Fruit fly (Drosophila melanogaster) whole organism, prepupa: ENCODE measurements around the gene Cortactin.

Experiments
- Blimp-1 ChIP-seq: fragments of 200-800 bp; sonication (Bioruptor generic); optimal IDR thresholded peaks from 3 replicates; lab custom pipeline; 2017; ENCODE audit warnings: missing biosample characterization, missing genetic modification characterization, mild to moderate bottlenecking, moderate library complexity, missing genetic modification reagents
- CG10631 ChIP-seq: fragments of 200-800 bp; sonication (Bioruptor generic); optimal IDR thresholded peaks from 2 replicates; lab custom pipeline; 2016; ENCODE audit warnings: missing biosample characterization, missing genetic modification characterization
- CG10669 ChIP-seq: fragments of 200-800 bp; sonication (Bioruptor generic); optimal IDR thresholded peaks from 3 replicates; lab custom pipeline; 2018; ENCODE audit warnings: missing biosample characterization, mild to moderate bottlenecking, missing genetic modification characterization, moderate library complexity
- CG11762 ChIP-seq: fragments of 200-800 bp; sonication (Bioruptor generic); optimal IDR thresholded peaks from 3 replicates; lab custom pipeline; 2016; ENCODE audit warnings: missing biosample characterization, missing genetic modification characterization; ENCODE audit not compliant: insufficient read depth
- CG11902 ChIP-seq: fragments of 200-800 bp; sonication (Bioruptor generic); optimal IDR thresholded peaks from 3 replicates; lab custom pipeline; 2016; ENCODE audit warnings: missing biosample characterization, missing genetic modification characterization
- CG15336 ChIP-seq: fragments of 200-800 bp; sonication (Bioruptor generic); IDR thresholded peaks from 2 replicates; pipeline ENCODE4 v1.3.6; 2022; ENCODE audit warnings: missing biosample characterization, missing genetic modification characterization
- CG1621 ChIP-seq: fragments of 200-800 bp; sonication (Bioruptor generic); optimal IDR thresholded peaks from 3 replicates; lab custom pipeline; 2018; ENCODE audit warnings: missing biosample characterization, mild to moderate bottlenecking, missing genetic modification characterization
- CG16779 ChIP-seq: fragments of 200-800 bp; sonication (Bioruptor generic); optimal IDR thresholded peaks from 3 replicates; lab custom pipeline; 2017; ENCODE audit warnings: missing biosample characterization, mild to moderate bottlenecking, missing genetic modification characterization
- CG3032 ChIP-seq: fragments of 200-800 bp; optimal IDR thresholded peaks from 2 replicates; lab custom pipeline; 2019; ENCODE audit warnings: missing biosample characterization, mild to moderate bottlenecking, missing genetic modification characterization, moderate library complexity
- CG31627 ChIP-seq: fragments of 200-800 bp; sonication (Bioruptor generic); optimal IDR thresholded peaks from 3 replicates; lab custom pipeline; 2016; ENCODE audit warnings: missing biosample characterization, missing genetic modification characterization
- CG32006 ChIP-seq: fragments of 200-800 bp; sonication (Bioruptor generic); optimal IDR thresholded peaks from 3 replicates; lab custom pipeline; 2017; ENCODE audit warnings: missing biosample characterization, mild to moderate bottlenecking, missing genetic modification characterization
- CG3919 ChIP-seq: fragments of 200-800 bp; sonication (Bioruptor generic); optimal IDR thresholded peaks from 3 replicates; lab custom pipeline; 2016; ENCODE audit warnings: missing biosample characterization, missing genetic modification characterization
- CG4318 ChIP-seq: fragments of 200-800 bp; sonication (Bioruptor generic); optimal IDR thresholded peaks from 3 replicates; lab custom pipeline; 2017; ENCODE audit warnings: missing biosample characterization, mild to moderate bottlenecking, missing genetic modification characterization
- CG6163 ChIP-seq: fragments of 200-800 bp; sonication (Bioruptor generic); IDR thresholded peaks from 3 replicates; pipeline ENCODE4 v1.3.6; 2022; ENCODE audit warnings: missing biosample characterization, missing genetic modification characterization
- CG6808 ChIP-seq: fragments of 200-800 bp; sonication (Bioruptor generic); optimal IDR thresholded peaks from 3 replicates; lab custom pipeline; 2017; ENCODE audit warnings: missing biosample characterization, missing genetic modification characterization, mild to moderate bottlenecking, moderate library complexity, missing genetic modification reagents
- CG6854 ChIP-seq: fragments of 200-800 bp; sonication (Bioruptor generic); optimal IDR thresholded peaks from 2 replicates; lab custom pipeline; 2017; ENCODE audit warnings: missing biosample characterization, mild to moderate bottlenecking, missing genetic modification characterization
- CG7368 ChIP-seq: fragments of 200-800 bp; sonication (Bioruptor generic); optimal IDR thresholded peaks from 3 replicates; lab custom pipeline; 2016; ENCODE audit warnings: missing biosample characterization, missing genetic modification characterization
- CG8119 ChIP-seq: fragments of 200-800 bp; sonication (Bioruptor generic); IDR thresholded peaks from 3 replicates; pipeline ENCODE4 v1.3.6; 2022; ENCODE audit warnings: missing biosample characterization, missing genetic modification characterization
- CG8319 ChIP-seq: fragments of 200-800 bp; sonication (Bioruptor generic); optimal IDR thresholded peaks from 3 replicates; lab custom pipeline; 2016; ENCODE audit warnings: missing biosample characterization, missing genetic modification characterization
- CG8632 ChIP-seq: fragments of 200-800 bp; sonication (Bioruptor generic); optimal IDR thresholded peaks from 3 replicates; lab custom pipeline; 2016; ENCODE audit warnings: missing biosample characterization, missing genetic modification characterization
- CG9139 ChIP-seq: fragments of 200-800 bp; sonication (Bioruptor generic); optimal IDR thresholded peaks from 3 replicates; lab custom pipeline; 2017; ENCODE audit warnings: missing biosample characterization, mild to moderate bottlenecking, missing genetic modification characterization
- Eip78C ChIP-seq: fragments of 200-800 bp; sonication (Bioruptor generic); peaks from one replicate; lab custom pipeline; 2016; ENCODE audit warnings: missing biosample characterization, missing genetic modification characterization
- Eip93F ChIP-seq: fragments of 200-800 bp; sonication (Bioruptor generic); optimal IDR thresholded peaks from 2 replicates; lab custom pipeline; 2016; ENCODE audit warnings: missing biosample characterization, mild to moderate bottlenecking, missing genetic modification characterization
- Ets21C ChIP-seq: fragments of 200-800 bp; sonication (Bioruptor generic); optimal IDR thresholded peaks from 3 replicates; lab custom pipeline; 2016; ENCODE audit warnings: missing biosample characterization, missing genetic modification characterization
- Gug ChIP-seq: fragments of 200-800 bp; sonication (Bioruptor generic); IDR thresholded peaks from 2 replicates; pipeline ENCODE4 v1.3.6; 2022; ENCODE audit warnings: missing biosample characterization, missing genetic modification characterization
- Hr38 ChIP-seq: sonication (Bioruptor generic); optimal IDR thresholded peaks from 2 replicates; lab custom pipeline; 2016; ENCODE audit warnings: missing biosample characterization, missing genetic modification characterization
- Hr39 ChIP-seq: fragments of 200-800 bp; sonication (Bioruptor generic); optimal IDR thresholded peaks from 2 replicates; lab custom pipeline; 2016; ENCODE audit warnings: missing biosample characterization, missing genetic modification characterization
- Hr4 ChIP-seq: fragments of 200-800 bp; sonication (Bioruptor generic); optimal IDR thresholded peaks from 3 replicates; lab custom pipeline; 2016; ENCODE audit warnings: missing biosample characterization, missing genetic modification characterization
- Lpt ChIP-seq: fragments of 200-800 bp; sonication (Bioruptor generic); optimal IDR thresholded peaks from 3 replicates; lab custom pipeline; 2016; ENCODE audit warnings: missing biosample characterization, missing genetic modification characterization
- OdsH ChIP-seq: fragments of 200-800 bp; sonication (Bioruptor generic); optimal IDR thresholded peaks from 3 replicates; lab custom pipeline; 2016; ENCODE audit warnings: missing biosample characterization, missing genetic modification characterization
- Smox ChIP-seq: fragments of 200-800 bp; sonication (Bioruptor generic); optimal IDR thresholded peaks from 3 replicates; lab custom pipeline; 2016; ENCODE audit warnings: missing biosample characterization, missing genetic modification characterization
- Sox14 ChIP-seq: fragments of 200-800 bp; sonication (Bioruptor generic); optimal IDR thresholded peaks from 3 replicates; lab custom pipeline; 2016; ENCODE audit warnings: missing biosample characterization, missing genetic modification characterization
- Sox15 ChIP-seq: fragments of 200-800 bp; sonication (Bioruptor generic); optimal IDR thresholded peaks from 3 replicates; lab custom pipeline; 2016; ENCODE audit warnings: missing biosample characterization, missing genetic modification characterization
- achi ChIP-seq: fragments of 200-800 bp; sonication (Bioruptor generic); optimal IDR thresholded peaks from 3 replicates; lab custom pipeline; 2016; ENCODE audit warnings: missing biosample characterization, missing genetic modification characterization
- acj6 ChIP-seq: fragments of 200-800 bp; sonication (Bioruptor generic); optimal IDR thresholded peaks from 3 replicates; lab custom pipeline; 2016; ENCODE audit warnings: missing biosample characterization, missing genetic modification characterization
- cyc ChIP-seq: fragments of 200-800 bp; sonication (Bioruptor generic); optimal IDR thresholded peaks from 3 replicates; lab custom pipeline; 2016; ENCODE audit warnings: missing biosample characterization, missing genetic modification characterization
- dac ChIP-seq: fragments of 200-800 bp; sonication (Bioruptor generic); optimal IDR thresholded peaks from 2 replicates; lab custom pipeline; 2017; ENCODE audit warnings: missing biosample characterization, mild to moderate bottlenecking, missing genetic modification characterization
- dsx ChIP-seq: fragments of 200-800 bp; optimal IDR thresholded peaks from 3 replicates; lab custom pipeline; 2019; ENCODE audit warnings: missing biosample characterization, mild to moderate bottlenecking, missing genetic modification characterization, moderate library complexity; ENCODE audit not compliant: poor library complexity, severe bottlenecking
- eg ChIP-seq: fragments of 200-800 bp; sonication (Bioruptor generic); IDR thresholded peaks from 3 replicates; pipeline ENCODE4 v1.3.6; 2022; ENCODE audit warnings: missing biosample characterization, missing genetic modification characterization
- esn ChIP-seq: fragments of 200-800 bp; sonication (Bioruptor generic); optimal IDR thresholded peaks from 2 replicates; lab custom pipeline; 2016; ENCODE audit warnings: missing biosample characterization, mild to moderate bottlenecking, missing genetic modification characterization, moderate library complexity
- fd59A ChIP-seq: fragments of 200-800 bp; sonication (Bioruptor generic); optimal IDR thresholded peaks from 2 replicates; lab custom pipeline; 2017; ENCODE audit warnings: missing biosample characterization, mild to moderate bottlenecking, missing genetic modification characterization, missing genetic modification reagents
- fkh ChIP-seq: fragments of 200-800 bp; sonication (Bioruptor generic); optimal IDR thresholded peaks from 3 replicates; lab custom pipeline; 2017; ENCODE audit warnings: missing biosample characterization, mild to moderate bottlenecking, missing genetic modification characterization, moderate library complexity
- lz ChIP-seq: fragments of 200-800 bp; sonication (Bioruptor generic); optimal IDR thresholded peaks from 3 replicates; lab custom pipeline; 2016; ENCODE audit warnings: missing biosample characterization, missing genetic modification characterization
- net ChIP-seq: fragments of 200-800 bp; sonication (Bioruptor generic); optimal IDR thresholded peaks from 3 replicates; lab custom pipeline; 2016; ENCODE audit warnings: missing biosample characterization, missing genetic modification characterization
- spab ChIP-seq: fragments of 200-800 bp; sonication (Bioruptor generic); optimal IDR thresholded peaks from 2 replicates; lab custom pipeline; 2017; ENCODE audit warnings: missing biosample characterization, mild to moderate bottlenecking, missing genetic modification characterization, missing genetic modification reagents
- ss ChIP-seq, 2 experiments: fragments of 200-800 bp; sonication (Bioruptor generic); optimal IDR thresholded peaks; 2 replicates in 1 of 2; 3 replicates in 1 of 2; lab custom pipeline; 2017 to 2018; ENCODE audit warnings: mild to moderate bottlenecking in 2 of 2, missing biosample characterization in 2 of 2, missing genetic modification characterization in 2 of 2, moderate library complexity in 1 of 2
- svp ChIP-seq: fragments of 200-800 bp; sonication (Bioruptor generic); peaks from one replicate; lab custom pipeline; 2016; ENCODE audit warnings: missing biosample characterization, missing genetic modification characterization
- topi ChIP-seq: fragments of 200-800 bp; sonication (Bioruptor generic); optimal IDR thresholded peaks from 3 replicates; lab custom pipeline; 2016; ENCODE audit warnings: missing biosample characterization, missing genetic modification characterization
- vri ChIP-seq: fragments of 200-800 bp; sonication (Bioruptor generic); optimal IDR thresholded peaks from 3 replicates; lab custom pipeline; 2016; ENCODE audit warnings: missing biosample characterization, mild to moderate bottlenecking, missing genetic modification characterization

Cortactin gene

DNA sequence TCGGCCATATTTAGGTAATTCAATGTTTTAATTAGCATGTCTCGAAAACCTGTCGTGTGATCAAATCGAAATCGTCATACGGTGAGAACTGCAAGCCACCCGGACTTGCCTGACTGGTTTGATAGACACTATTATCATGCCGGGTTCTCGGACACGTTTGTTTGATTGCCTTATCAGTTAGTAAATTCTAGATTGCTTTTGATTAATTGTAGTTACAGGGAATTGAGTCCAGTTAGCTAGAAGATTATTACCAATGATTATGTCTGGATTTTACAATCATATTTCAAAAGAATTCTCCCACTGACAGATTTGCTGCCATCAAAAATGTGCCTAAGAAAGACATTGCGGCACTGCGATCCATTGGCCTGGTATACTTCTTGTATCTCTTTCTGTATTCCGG is 45.4 kb upstream of the Cortactin start:
- TF ChIP-seq dsx (no peak), Blimp-1 (no peak), svp (GFP tag; lab: Kevin White, UChicago) (no peak), eg (no peak), CG3919 (GFP tag; lab: Kevin White, UChicago) (no peak), Smox (GFP tag; lab: Kevin White, UChicago) (no peak)

DNA sequence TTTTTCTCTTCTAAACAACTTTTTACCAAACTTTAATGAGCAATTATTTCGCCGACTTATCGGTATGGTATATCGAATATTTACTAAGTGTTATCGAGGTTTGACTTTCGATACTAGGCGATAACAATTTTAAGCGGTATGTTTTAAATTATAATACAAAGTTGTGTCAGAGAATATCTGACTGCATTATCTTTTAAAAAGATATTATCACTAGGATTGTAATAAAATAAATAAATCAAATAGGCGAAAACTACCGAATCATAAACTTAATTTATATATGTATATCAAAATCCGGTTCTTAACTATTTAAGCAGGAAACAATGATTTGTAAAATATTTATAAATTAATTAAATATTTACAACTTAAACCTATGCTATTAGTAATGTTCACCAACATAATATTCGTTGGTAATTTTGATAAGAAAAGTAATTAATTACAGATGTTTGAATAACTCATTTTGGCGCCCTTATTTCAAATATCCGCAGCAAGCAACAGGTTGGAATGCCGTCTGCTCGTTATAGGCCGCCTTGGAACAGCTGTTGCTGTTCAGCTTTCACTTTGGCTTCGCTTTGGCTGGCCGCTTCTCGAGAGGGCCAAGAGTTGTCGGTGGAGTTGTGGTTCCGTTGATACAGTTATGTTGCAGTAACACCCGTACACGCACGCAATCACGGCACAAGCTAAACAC is 43.8 kb upstream of the Cortactin start, which contains the start of the genes Sec15 and rtet:
Gene Sec15 (minus strand): TSS at position 66 of the 685 bp plus-strand sequence.
Gene rtet (plus strand): TSS at position 540 of the 685 bp plus-strand sequence.
- TF ChIP-seq CG15336 (GFP tag; lab: Robert Waterston, UW) (no peak), eg (no peak), achi (GFP tag; lab: Kevin White, UChicago) (no peak), CG7368 (GFP tag; lab: Kevin White, UChicago) (peak; percentile 6), esn (GFP tag; lab: Kevin White, UChicago) (peak; percentile 75), Sox15 (GFP tag; lab: Kevin White, UChicago) (no peak), CG32006 (GFP tag; lab: Kevin White, UChicago) (no peak), CG6163 (GFP tag; lab: Robert Waterston, UW) (0 out of 3 replicates have a peak, but pooled peaks have one; percentile 16), CG16779 (no peak), Lpt (GFP tag; lab: Kevin White, UChicago) (no peak), CG6854 (no peak), CG9139 (GFP tag; lab: Kevin White, UChicago) (no peak), CG8632 (GFP tag; lab: Kevin White, UChicago) (no peak), Blimp-1 (peak; percentile 74), spab (GFP tag; lab: Kevin White, UChicago) (no peak), dac (GFP tag; lab: Kevin White, UChicago) (peak; percentile 24), lz (GFP tag; lab: Kevin White, UChicago) (peak; percentile 41), CG1621 (tag; lab: Kevin White, UChicago) (no peak), CG3032 (tag; lab: Kevin White, UChicago) (peak; percentile 45), Sox14 (peak; percentile 60), dsx (peak; percentile 72), Gug (GFP tag; lab: Robert Waterston, UW) (no peak), vri (GFP tag; lab: Kevin White, UChicago) (no peak), CG10669 (no peak), CG4318 (GFP tag; lab: Kevin White, UChicago) (no peak), net (GFP tag; lab: Kevin White, UChicago) (no peak), ss (GFP tag; optimal IDR thresholded peaks at IDR 0.05; lab: Kevin White, UChicago) (no peak), CG11902 (no peak), CG8319 (no peak), cyc (peak; percentile 41), Ets21C (GFP tag; lab: Kevin White, UChicago) (no peak), CG8119 (no peak), topi (GFP tag; lab: Kevin White, UChicago) (peak; percentile 51), Hr39 (GFP tag; lab: Kevin White, UChicago) (peak; percentile 55), acj6 (GFP tag; lab: Kevin White, UChicago) (peak; percentile 49), CG11762 (GFP tag; lab: Kevin White, UChicago) (no peak), CG3919 (GFP tag; lab: Kevin White, UChicago) (no peak), CG6808 (GFP tag; lab: Kevin White, UChicago) (no peak), CG31627 (GFP tag; lab: Kevin White, UChicago) (peak; percentile 47), Hr4 (GFP tag; lab: Kevin White, UChicago) (no peak), fkh (GFP tag; lab: Kevin White, UChicago) (no peak), Hr38 (GFP tag; lab: Kevin White, UChicago) (no peak), Eip93F (peak; percentile 35), CG10631 (GFP tag; lab: Kevin White, UChicago) (peak; percentile 34), svp (GFP tag; lab: Kevin White, UChicago) (peak; percentile 85), OdsH (GFP tag; lab: Kevin White, UChicago) (no peak), Eip78C (GFP tag; lab: Kevin White, UChicago) (peak; percentile 81), Smox (GFP tag; lab: Kevin White, UChicago) (no peak), fd59A (GFP tag; lab: Kevin White, UChicago) (peak; percentile 37)
